Fruit fly (Drosophila melanogaster): ENCODE measurements around the gene CG15601.
A peak's percentile ranks its signal among the peaks of the same experiment; 100 is the strongest.

CG15601 gene

DNA sequence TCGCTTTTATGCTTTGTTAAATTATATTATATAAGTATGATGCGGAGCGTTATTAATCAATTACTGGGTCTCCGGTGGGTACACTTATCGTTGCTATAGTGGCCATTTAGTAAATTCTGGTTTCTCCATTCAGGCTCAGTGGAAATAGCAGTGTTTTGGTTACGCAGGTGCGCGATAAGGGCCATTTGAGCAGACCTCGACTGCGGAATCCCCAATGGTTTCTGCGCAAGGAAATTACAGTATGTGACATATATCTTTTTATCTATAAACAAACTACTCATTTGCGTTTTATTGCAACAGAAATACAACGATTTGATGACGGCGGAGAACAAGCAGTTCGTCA, 50.8 kb downstream of the CG15601 start:
- TF ChIP-seq kay (GFP tag; ENCODE audit: borderline replicate concordance) (peak; percentile 45), CG33017 (tag; optimal IDR thresholded peaks at IDR 0.05) (no peak), cic (GFP tag; optimal IDR thresholded peaks at IDR 0.05) (no peak), Crg-1 (GFP tag; optimal IDR thresholded peaks at IDR 0.05) (no peak), CG5204 (GFP tag; optimal IDR thresholded peaks at IDR 0.05) (no peak), CG7101 (tag; optimal IDR thresholded peaks at IDR 0.05) (no peak), Mnt (GFP tag; optimal IDR thresholded peaks at IDR 0.05) (peak; percentile 23), pad (GFP tag; optimal IDR thresholded peaks at IDR 0.05) (no peak)
